Worm (Caenorhabditis elegans) whole organism, late embryonic: ENCODE measurements around the gene srg-38.

Source experiments
- ceh-9 ChIP-seq: sonication (generic microtip); optimal IDR thresholded peaks from 2 replicates; lab custom pipeline; 2016; ENCODE audit warnings: mild to moderate bottlenecking, missing genetic modification characterization, inconsistent platforms, missing compliant biosample characterization
- dmd-4 ChIP-seq: sonication (generic microtip); optimal IDR thresholded peaks from 2 replicates; lab custom pipeline; 2016; ENCODE audit warnings: borderline replicate concordance, missing genetic modification characterization, missing compliant biosample characterization
- ets-4 ChIP-seq: sonication (generic microtip); optimal IDR thresholded peaks from 2 replicates; lab custom pipeline; 2016; ENCODE audit warnings: missing genetic modification characterization, missing compliant biosample characterization
- fkh-10 ChIP-seq: fragments of 150-350 bp; optimal IDR thresholded peaks from 2 replicates; lab custom pipeline; 2014; ENCODE audit warnings: missing biosample characterization, missing genetic modification reagents, missing genetic modification characterization
- pha-4 ChIP-seq: fragments of 150-350 bp; optimal IDR thresholded peaks from 2 replicates; lab custom pipeline; 2018; ENCODE audit warnings: missing biosample characterization, missing genetic modification reagents, missing genetic modification characterization
- pqm-1 ChIP-seq: sonication (generic microtip); optimal IDR thresholded peaks from 2 replicates; lab custom pipeline; 2016; ENCODE audit warnings: missing genetic modification characterization, missing compliant biosample characterization

ce11 chrV:11140326-11140725 is 15.1 kb downstream of the srg-38 start:
- TF ChIP-seq pha-4 (tag; lab: Kevin White, UChicago), result no peak
- no peak for TF ChIP-seq ets-4 (tag; lab: Kevin White, UChicago)
- no peak for TF ChIP-seq ceh-9
- TF ChIP-seq pqm-1 (tag; lab: Kevin White, UChicago), result no peak
- TF ChIP-seq dmd-4 (tag; lab: Kevin White, UChicago), result no peak
- TF ChIP-seq fkh-10 (GFP tag; lab: Kevin White, UChicago), result no peak
